Worm (Caenorhabditis elegans) whole organism, mixed stage, embryonic: ENCODE results near the gene C33F10.8.

ENCODE experiments used
- M03D4.4 ChIP-seq: sonication (generic microtip); optimal IDR thresholded peaks from 2 replicates; lab custom pipeline; 2017; ENCODE audit warnings: mild to moderate bottlenecking, missing genetic modification characterization, missing compliant biosample characterization
- bed-3 ChIP-seq: fragments of 200-800 bp; sonication (Bioruptor generic); optimal IDR thresholded peaks from 3 replicates; lab custom pipeline; 2018; ENCODE audit warnings: mild to moderate bottlenecking, missing genetic modification characterization, moderate library complexity, missing compliant biosample characterization
- blmp-1 ChIP-seq: fragments of 150-350 bp; optimal IDR thresholded peaks from 2 replicates; lab custom pipeline; 2014; ENCODE audit warnings: missing biosample characterization, missing genetic modification characterization
- ceh-39 ChIP-seq: fragments of 150-350 bp; optimal IDR thresholded peaks from 2 replicates; lab custom pipeline; 2014; ENCODE audit warnings: missing biosample characterization, missing genetic modification characterization
- ceh-83 ChIP-seq: fragments of 200-800 bp; sonication (Bioruptor generic); optimal IDR thresholded peaks from 2 replicates; lab custom pipeline; 2018; ENCODE audit warnings: mild to moderate bottlenecking, missing genetic modification characterization, missing compliant biosample characterization
- ces-1 ChIP-seq: fragments of 150-350 bp; optimal IDR thresholded peaks from 2 replicates; lab custom pipeline; 2014; ENCODE audit warnings: missing biosample characterization, missing genetic modification reagents, missing genetic modification characterization
- cnd-1 ChIP-seq: fragments of 200-800 bp; sonication (Bioruptor generic); optimal IDR thresholded peaks from 2 replicates; lab custom pipeline; 2018; ENCODE audit warnings: mild to moderate bottlenecking, missing genetic modification characterization, missing compliant biosample characterization
- elt-1 ChIP-seq: sonication (generic microtip); optimal IDR thresholded peaks from 2 replicates; lab custom pipeline; 2017; ENCODE audit warnings: missing genetic modification characterization, mild to moderate bottlenecking, missing compliant biosample characterization, antibody characterized with exemption, moderate library complexity, borderline replicate concordance; ENCODE audit not compliant: insufficient read depth
- flh-1 ChIP-seq: fragments of 200-800 bp; sonication (Bioruptor generic); optimal IDR thresholded peaks from 2 replicates; lab custom pipeline; 2018; ENCODE audit warnings: mild to moderate bottlenecking, missing genetic modification characterization, moderate library complexity, missing compliant biosample characterization
- lin-13 ChIP-seq: fragments of 150-350 bp; optimal IDR thresholded peaks from 2 replicates; lab custom pipeline; 2014; ENCODE audit warnings: missing biosample characterization, missing genetic modification characterization
- lin-32 ChIP-seq: fragments of 200-800 bp; sonication (Bioruptor generic); optimal IDR thresholded peaks from 2 replicates; lab custom pipeline; 2018; ENCODE audit warnings: mild to moderate bottlenecking, missing genetic modification characterization, missing compliant biosample characterization
- mab-5 ChIP-seq: fragments of 150-350 bp; optimal IDR thresholded peaks from 2 replicates; lab custom pipeline; 2014; ENCODE audit warnings: missing biosample characterization, missing genetic modification characterization
- mep-1 ChIP-seq: fragments of 150-350 bp; optimal IDR thresholded peaks from 2 replicates; lab custom pipeline; 2017; ENCODE audit warnings: missing biosample characterization, missing genetic modification reagents, missing genetic modification characterization, inconsistent platforms
- mls-2 ChIP-seq: sonication (generic microtip); optimal IDR thresholded peaks from 2 replicates; lab custom pipeline; 2016; ENCODE audit warnings: mild to moderate bottlenecking, missing genetic modification characterization, moderate library complexity, missing compliant biosample characterization
- nhr-12 ChIP-seq: fragments of 150-350 bp; optimal IDR thresholded peaks from 2 replicates; lab custom pipeline; 2014; ENCODE audit warnings: missing biosample characterization, missing genetic modification characterization
- nhr-2 ChIP-seq: fragments of 150-350 bp; optimal IDR thresholded peaks from 2 replicates; lab custom pipeline; 2014; ENCODE audit warnings: missing biosample characterization, missing genetic modification characterization
- nhr-28 ChIP-seq: fragments of 150-350 bp; optimal IDR thresholded peaks from 2 replicates; lab custom pipeline; 2014; ENCODE audit warnings: missing biosample characterization, missing genetic modification characterization
- pha-4 ChIP-seq: fragments of 150-350 bp; optimal IDR thresholded peaks from 2 replicates; lab custom pipeline; 2018; ENCODE audit warnings: missing biosample characterization, missing genetic modification reagents, missing genetic modification characterization
- sem-2 ChIP-seq: fragments of 200-800 bp; sonication (Bioruptor generic); optimal IDR thresholded peaks from 2 replicates; lab custom pipeline; 2018; ENCODE audit warnings: mild to moderate bottlenecking, missing genetic modification characterization, missing compliant biosample characterization
- tbx-8 ChIP-seq: fragments of 200-800 bp; sonication (Bioruptor generic); optimal IDR thresholded peaks from 2 replicates; lab custom pipeline; 2018; ENCODE audit warnings: mild to moderate bottlenecking, missing genetic modification characterization, moderate library complexity, missing compliant biosample characterization
- unc-120 ChIP-seq: sonication (generic microtip); optimal IDR thresholded peaks from 2 replicates; lab custom pipeline; 2017; ENCODE audit warnings: missing genetic modification characterization, missing compliant biosample characterization; ENCODE audit not compliant: poor library complexity, severe bottlenecking
- unc-62 ChIP-seq: fragments of 150-350 bp; optimal IDR thresholded peaks from 2 replicates; lab custom pipeline; 2014; ENCODE audit warnings: missing biosample characterization, missing genetic modification reagents, missing genetic modification characterization
- zip-8 ChIP-seq: fragments of 150-350 bp; optimal IDR thresholded peaks from 2 replicates; lab custom pipeline; 2014; ENCODE audit warnings: missing biosample characterization, missing genetic modification characterization

The C33F10.8 gene

DNA sequence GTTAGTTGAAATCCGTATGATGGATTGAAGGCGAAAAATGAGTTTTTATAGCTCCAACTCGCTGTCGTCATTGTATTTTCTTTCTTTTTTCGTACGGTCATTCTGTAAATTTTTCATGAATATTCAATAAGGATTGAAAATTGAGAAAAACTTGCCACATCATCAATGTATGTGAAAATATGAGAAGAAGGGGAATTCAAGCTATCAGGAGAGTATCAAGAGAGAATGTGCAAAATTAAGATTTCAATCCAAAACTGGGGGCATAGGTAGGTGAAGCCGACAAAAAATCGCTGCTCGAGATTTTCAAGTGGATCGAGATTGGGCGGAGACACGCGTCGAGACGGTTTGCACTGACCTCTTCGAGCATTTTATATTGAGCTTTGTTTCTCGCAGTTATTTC is 40.6 kb downstream of the C33F10.8 start, which contains the start of gene nep-12:
Gene nep-12 (minus strand): TSS at position 101 of the 400 bp plus-strand sequence.
- TF ChIP-seq nhr-28 (no peak), lin-13 (tag; lab: Kevin White, UChicago) (no peak), M03D4.4 (tag; lab: Kevin White, UChicago) (no peak), elt-1 (no peak), nhr-2 (tag; lab: Kevin White, UChicago) (no peak), unc-62 (no peak), cnd-1 (no peak)

DNA sequence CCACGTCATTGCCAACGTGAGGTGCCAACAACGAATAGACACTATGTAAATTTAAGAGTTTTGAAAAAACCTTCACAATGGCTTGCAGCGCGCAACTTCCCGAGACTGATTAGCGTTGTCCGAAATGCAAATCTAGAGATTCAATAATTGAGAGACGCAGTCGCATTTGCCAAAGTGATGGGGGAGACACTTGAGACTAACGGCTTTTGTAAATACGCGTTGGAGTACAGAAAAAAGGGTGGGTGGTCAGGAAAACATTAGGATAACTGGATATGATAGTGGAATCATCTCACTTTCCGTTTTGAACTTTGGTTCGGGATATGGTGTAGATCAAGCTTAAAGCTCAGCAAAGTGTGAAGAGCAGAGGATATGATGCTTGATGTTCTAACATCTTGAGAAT is 45.3 kb downstream of the C33F10.8 start:
- TF ChIP-seq pha-4 (tag; lab: Kevin White, UChicago), result peak; percentile 84
- TF ChIP-seq flh-1 (GFP tag; lab: Kevin White, UChicago), result no peak

DNA sequence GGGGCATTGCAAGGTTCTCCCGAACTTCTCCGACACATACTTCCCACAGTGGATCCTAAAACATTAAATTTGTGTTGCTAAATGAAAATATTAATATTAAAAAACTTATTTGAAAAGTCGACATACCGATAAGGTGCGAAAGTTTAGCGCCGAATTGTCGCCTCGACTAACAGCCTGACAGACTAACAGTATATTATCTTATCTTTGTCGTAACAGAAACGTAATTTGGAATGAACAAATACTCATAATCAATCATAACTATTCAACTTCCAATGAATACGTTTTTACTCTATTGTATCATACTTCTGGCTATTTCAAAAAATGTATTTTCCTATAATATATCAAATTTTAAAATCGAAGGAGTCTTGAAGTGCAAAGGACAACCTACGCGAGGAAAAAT is 48.1 kb downstream of the C33F10.8 start, which contains the start of gene F26G1.11:
Gene F26G1.11 (plus strand): TSS at position 205 of the 400 bp plus-strand sequence.
- TF ChIP-seq lin-13 (tag; lab: Kevin White, UChicago) (no peak), nhr-2 (tag; lab: Kevin White, UChicago) (no peak), ces-1 (no peak), blmp-1 (tag; lab: Kevin White, UChicago) (no peak), ceh-83 (no peak), nhr-12 (tag; lab: Kevin White, UChicago) (no peak), nhr-28 (no peak), mep-1 (no peak), unc-120 (tag; lab: Kevin White, UChicago) (no peak)

DNA sequence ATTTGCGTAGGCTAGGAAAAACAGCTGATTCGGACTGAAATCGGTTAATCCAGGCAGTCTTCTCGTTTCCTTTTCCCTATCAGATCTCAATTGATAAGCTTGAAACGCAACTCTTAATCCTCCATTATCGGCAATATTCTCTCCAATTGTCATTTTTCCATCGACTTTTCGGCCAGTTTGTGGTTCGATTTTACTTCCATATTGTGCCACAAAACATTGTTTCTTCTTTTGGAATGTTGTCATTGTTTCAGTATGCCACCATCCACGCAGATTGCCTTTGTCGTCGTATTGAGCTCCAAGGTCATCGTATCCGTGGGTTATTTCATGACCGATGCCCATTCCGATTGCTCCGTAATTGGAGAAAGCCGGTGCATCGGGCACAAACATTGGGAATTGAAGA is 49.2 kb downstream of the C33F10.8 start:
- no peak for TF ChIP-seq lin-13 (tag; lab: Kevin White, UChicago)
- TF ChIP-seq ceh-83, result no peak
- TF ChIP-seq cnd-1, result no peak
- TF ChIP-seq sem-2 (GFP tag; lab: Kevin White, UChicago), result no peak
- no peak for TF ChIP-seq nhr-12 (tag; lab: Kevin White, UChicago)
- TF ChIP-seq flh-1 (GFP tag; lab: Kevin White, UChicago), result no peak
- TF ChIP-seq bed-3 (GFP tag; lab: Kevin White, UChicago), result no peak
- TF ChIP-seq mab-5 (tag; lab: Kevin White, UChicago), result no peak
- TF ChIP-seq M03D4.4 (tag; lab: Kevin White, UChicago), result no peak
- TF ChIP-seq zip-8 (tag; lab: Kevin White, UChicago), result no peak
- no peak for TF ChIP-seq lin-32
- no peak for TF ChIP-seq ceh-39 (tag; lab: Kevin White, UChicago)
- TF ChIP-seq nhr-2 (tag; lab: Kevin White, UChicago), result no peak
- TF ChIP-seq blmp-1 (tag; lab: Kevin White, UChicago), result no peak
- TF ChIP-seq mep-1, result no peak
- no peak for TF ChIP-seq tbx-8 (GFP tag; lab: Kevin White, UChicago)

DNA sequence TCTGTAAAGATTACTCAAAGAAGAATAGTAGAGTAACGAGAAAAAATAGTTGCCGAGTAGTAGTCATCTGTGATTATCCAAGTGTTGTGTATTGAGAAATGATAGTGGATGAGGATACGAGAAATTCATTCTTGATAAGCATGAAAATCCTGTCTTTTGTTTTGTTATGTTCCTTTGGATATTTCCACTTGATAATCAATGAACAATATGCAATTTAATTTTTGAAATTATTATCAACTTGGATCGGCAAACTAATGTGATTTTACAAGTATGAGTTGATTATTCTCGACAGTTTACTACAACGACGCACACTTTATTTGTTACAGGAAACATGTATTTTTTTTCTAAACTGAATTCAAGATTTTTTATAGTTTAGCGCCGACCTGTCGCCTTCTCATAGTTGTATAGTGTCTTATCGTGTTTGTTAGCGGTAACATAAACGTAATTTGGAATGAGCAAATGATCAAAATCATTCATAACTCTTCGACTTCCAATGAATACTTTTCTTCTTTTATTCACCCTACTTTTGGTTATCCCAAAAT is 51.1 kb downstream of the C33F10.8 start, which contains the start of the genes F26G1.9 and F26G1.10:
Gene F26G1.9 (minus strand): TSS at position 101 of the 542 bp plus-strand sequence.
Gene F26G1.10 (plus strand): TSS at position 492 of the 542 bp plus-strand sequence.
- TF ChIP-seq ces-1 (no peak), bed-3 (GFP tag; lab: Kevin White, UChicago) (no peak), sem-2 (GFP tag; lab: Kevin White, UChicago) (no peak), mls-2 (tag; lab: Kevin White, UChicago) (no peak), elt-1 (no peak)
- TF ChIP-seq, all 35 proteins: peak for 0
